Fruit fly (Drosophila melanogaster) whole organism, embryonic: Measurements from ENCODE around the gene CG42693.

ENCODE experiments used
- ATbp ChIP-seq: fragments of 200-800 bp; sonication (Bioruptor generic); optimal IDR thresholded peaks from 2 replicates; lab custom pipeline; 2017; ENCODE audit warnings: missing biosample characterization, mild to moderate bottlenecking, missing genetic modification characterization, missing genetic modification reagents
- Antp ChIP-seq: fragments of 200-800 bp; sonication (Bioruptor generic); optimal IDR thresholded peaks from 3 replicates; lab custom pipeline; 2016; ENCODE audit warnings: missing biosample characterization, missing genetic modification characterization
- B-H2 ChIP-seq: fragments of 200-800 bp; sonication (Bioruptor generic); optimal IDR thresholded peaks from 2 replicates; lab custom pipeline; 2018; ENCODE audit warnings: missing biosample characterization, mild to moderate bottlenecking, missing genetic modification characterization
- CG10147 ChIP-seq: fragments of 200-800 bp; sonication (Bioruptor generic); optimal IDR thresholded peaks from 2 replicates; lab custom pipeline; 2019; ENCODE audit warnings: missing biosample characterization, mild to moderate bottlenecking, missing genetic modification characterization, moderate library complexity
- CG10267 ChIP-seq: fragments of 200-800 bp; sonication (Bioruptor generic); optimal IDR thresholded peaks from 2 replicates; lab custom pipeline; 2018; ENCODE audit warnings: missing biosample characterization, mild to moderate bottlenecking, missing genetic modification characterization, moderate library complexity
- CG10366 ChIP-seq: fragments of 200-800 bp; sonication (Bioruptor generic); IDR thresholded peaks from 2 replicates; pipeline ENCODE4 v1.3.6; 2022; ENCODE audit warnings: missing biosample characterization, missing genetic modification characterization
- CG11456 ChIP-seq: fragments of 200-800 bp; sonication (Bioruptor generic); IDR thresholded peaks from 3 replicates; pipeline ENCODE4 v1.3.6; 2022; ENCODE audit warnings: missing biosample characterization, missing genetic modification characterization
- CG12391 ChIP-seq: fragments of 200-800 bp; sonication (Bioruptor generic); optimal IDR thresholded peaks from 3 replicates; lab custom pipeline; 2018; ENCODE audit warnings: missing biosample characterization, mild to moderate bottlenecking, missing genetic modification characterization, moderate library complexity
- CG12942 ChIP-seq: fragments of 200-800 bp; sonication (Bioruptor generic); optimal IDR thresholded peaks from 3 replicates; lab custom pipeline; 2016; ENCODE audit warnings: missing biosample characterization, missing genetic modification characterization
- CG14050 ChIP-seq: fragments of 200-800 bp; sonication (Bioruptor generic); IDR thresholded peaks from 3 replicates; pipeline ENCODE4 v1.3.6; 2022; ENCODE audit warnings: missing biosample characterization, missing genetic modification characterization
- CG15011 ChIP-seq: fragments of 200-800 bp; sonication (Bioruptor generic); optimal IDR thresholded peaks from 3 replicates; lab custom pipeline; 2018; ENCODE audit warnings: missing biosample characterization, mild to moderate bottlenecking, missing genetic modification characterization
- CG16813 ChIP-seq: fragments of 200-800 bp; sonication (Bioruptor generic); IDR thresholded peaks from 3 replicates; pipeline ENCODE4 v1.3.6; 2022; ENCODE audit warnings: missing biosample characterization, missing genetic modification characterization; ENCODE audit not compliant: partially characterized antibody
- CG17186 ChIP-seq: fragments of 200-800 bp; sonication (Bioruptor generic); optimal IDR thresholded peaks from 3 replicates; lab custom pipeline; 2017; ENCODE audit warnings: missing biosample characterization, missing genetic modification reagents, missing genetic modification characterization
- CG17328 ChIP-seq: fragments of 200-800 bp; sonication (Bioruptor generic); IDR thresholded peaks from 2 replicates; pipeline ENCODE4 v1.3.6; 2022; ENCODE audit warnings: missing biosample characterization, missing genetic modification characterization
- CG18619 ChIP-seq: fragments of 200-800 bp; sonication (Bioruptor generic); optimal IDR thresholded peaks from 3 replicates; lab custom pipeline; 2017; ENCODE audit warnings: missing biosample characterization, mild to moderate bottlenecking, missing genetic modification characterization
- CG4404 ChIP-seq: fragments of 200-800 bp; sonication (Bioruptor generic); IDR thresholded peaks from 2 replicates; pipeline ENCODE4 v1.3.6; 2022; ENCODE audit warnings: missing biosample characterization, missing genetic modification characterization
- CG8359 ChIP-seq: fragments of 200-800 bp; sonication (Bioruptor generic); optimal IDR thresholded peaks from 2 replicates; lab custom pipeline; 2017; ENCODE audit warnings: missing biosample characterization, mild to moderate bottlenecking, missing genetic modification characterization, borderline replicate concordance
- CG8388 ChIP-seq: fragments of 200-800 bp; sonication (Bioruptor generic); optimal IDR thresholded peaks from 2 replicates; lab custom pipeline; 2019; ENCODE audit warnings: missing biosample characterization, mild to moderate bottlenecking, missing genetic modification characterization, moderate library complexity
- CG8944 ChIP-seq: fragments of 200-800 bp; sonication (Bioruptor generic); optimal IDR thresholded peaks from 3 replicates; lab custom pipeline; 2016; ENCODE audit warnings: missing biosample characterization, missing genetic modification characterization
- CG9609 ChIP-seq: fragments of 200-800 bp; sonication (Bioruptor generic); optimal IDR thresholded peaks from 3 replicates; lab custom pipeline; 2016; ENCODE audit warnings: missing biosample characterization, missing genetic modification characterization
- CG9727 ChIP-seq: fragments of 200-800 bp; sonication (Bioruptor generic); optimal IDR thresholded peaks from 3 replicates; lab custom pipeline; 2017; ENCODE audit warnings: missing biosample characterization, mild to moderate bottlenecking, missing genetic modification characterization
- CG9932 ChIP-seq: fragments of 200-800 bp; sonication (Bioruptor generic); IDR thresholded peaks from 2 replicates; pipeline ENCODE4 v1.3.6; 2022; ENCODE audit warnings: missing biosample characterization, missing genetic modification characterization
- Dip3 ChIP-seq: fragments of 200-800 bp; sonication (Bioruptor generic); optimal IDR thresholded peaks from 3 replicates; lab custom pipeline; 2016; ENCODE audit warnings: missing biosample characterization, missing genetic modification characterization
- E2f1 ChIP-seq: fragments of 200-800 bp; sonication (Bioruptor generic); IDR thresholded peaks from 2 replicates; pipeline ENCODE4 v1.3.6; 2022; ENCODE audit warnings: missing biosample characterization, missing genetic modification characterization
- Elba2 ChIP-seq: fragments of 200-800 bp; sonication (Bioruptor generic); optimal IDR thresholded peaks from 3 replicates; lab custom pipeline; 2016; ENCODE audit warnings: missing biosample characterization, missing genetic modification characterization
- Hey ChIP-seq: fragments of 200-800 bp; sonication (Bioruptor generic); optimal IDR thresholded peaks from 3 replicates; lab custom pipeline; 2018; ENCODE audit warnings: missing biosample characterization, mild to moderate bottlenecking, missing genetic modification characterization
- HmgZ ChIP-seq: fragments of 200-800 bp; sonication (Bioruptor generic); optimal IDR thresholded peaks from 2 replicates; lab custom pipeline; 2018; ENCODE audit warnings: missing biosample characterization, mild to moderate bottlenecking, missing genetic modification characterization
- Mrtf ChIP-seq: fragments of 200-800 bp; sonication (Bioruptor generic); IDR thresholded peaks from 3 replicates; pipeline ENCODE4 v1.3.6; 2022; ENCODE audit warnings: missing biosample characterization, missing genetic modification characterization
- Oaz ChIP-seq: fragments of 200-800 bp; sonication (Bioruptor generic); IDR thresholded peaks from 2 replicates; pipeline ENCODE4 v1.3.6; 2022; ENCODE audit warnings: missing biosample characterization, missing genetic modification characterization
- Six4 ChIP-seq: fragments of 200-800 bp; sonication (Bioruptor generic); optimal IDR thresholded peaks from 2 replicates; lab custom pipeline; 2016; ENCODE audit warnings: missing biosample characterization, missing genetic modification characterization
- Sox102F ChIP-seq: fragments of 200-800 bp; sonication (Bioruptor generic); optimal IDR thresholded peaks from 2 replicates; lab custom pipeline; 2018; ENCODE audit warnings: missing biosample characterization, mild to moderate bottlenecking, missing genetic modification characterization, moderate library complexity
- Usf ChIP-seq: fragments of 200-800 bp; sonication (Bioruptor generic); optimal IDR thresholded peaks from 2 replicates; lab custom pipeline; 2017; ENCODE audit warnings: missing genotype, missing biosample characterization, missing genetic modification characterization
- Xbp1 ChIP-seq: fragments of 200-800 bp; sonication (Bioruptor generic); optimal IDR thresholded peaks from 3 replicates; lab custom pipeline; 2016; ENCODE audit warnings: missing biosample characterization, mild to moderate bottlenecking, missing genetic modification characterization
- ara ChIP-seq: fragments of 200-800 bp; sonication (Bioruptor generic); IDR thresholded peaks from 2 replicates; pipeline ENCODE4 v1.3.6; 2022; ENCODE audit warnings: missing biosample characterization, missing genetic modification characterization
- cad ChIP-seq: fragments of >200 bp; optimal IDR thresholded peaks from 2 replicates; lab custom pipeline; 2017; ENCODE audit warnings: missing biosample characterization, missing genetic modification characterization
- chm ChIP-seq: fragments of 200-800 bp; sonication (Bioruptor generic); IDR thresholded peaks from 2 replicates; pipeline ENCODE4 v1.3.6; 2022; ENCODE audit warnings: missing biosample characterization, missing genetic modification characterization
- cwo ChIP-seq: fragments of 200-800 bp; sonication (Bioruptor generic); optimal IDR thresholded peaks from 3 replicates; lab custom pipeline; 2017; ENCODE audit warnings: missing biosample characterization, missing genetic modification characterization, mild to moderate bottlenecking, moderate library complexity, missing genetic modification reagents
- en ChIP-seq: fragments of 200-800 bp; sonication (Bioruptor generic); optimal IDR thresholded peaks from 2 replicates; lab custom pipeline; 2016; ENCODE audit warnings: missing biosample characterization, missing genetic modification characterization
- gem ChIP-seq: fragments of 200-800 bp; sonication (Bioruptor generic); optimal IDR thresholded peaks from 2 replicates; lab custom pipeline; 2019; ENCODE audit warnings: missing biosample characterization, mild to moderate bottlenecking, missing genetic modification characterization, moderate library complexity
- grau ChIP-seq: fragments of 200-800 bp; optimal IDR thresholded peaks from 3 replicates; lab custom pipeline; 2019; ENCODE audit warnings: missing biosample characterization, mild to moderate bottlenecking, missing genetic modification characterization, moderate library complexity
- gsb-n ChIP-seq: fragments of 200-800 bp; sonication (Bioruptor generic); optimal IDR thresholded peaks from 3 replicates; lab custom pipeline; 2018; ENCODE audit warnings: missing biosample characterization, mild to moderate bottlenecking, missing genetic modification characterization
- pita ChIP-seq: fragments of 200-800 bp; sonication (Bioruptor generic); optimal IDR thresholded peaks from 2 replicates; lab custom pipeline; 2017; ENCODE audit warnings: missing biosample characterization, mild to moderate bottlenecking, missing genetic modification characterization
- repo ChIP-seq: fragments of 200-800 bp; sonication (Bioruptor generic); optimal IDR thresholded peaks from 2 replicates; lab custom pipeline; 2016; ENCODE audit warnings: missing biosample characterization, missing genetic modification characterization
- schlank ChIP-seq: fragments of 200-800 bp; sonication (Bioruptor generic); optimal IDR thresholded peaks from 2 replicates; lab custom pipeline; 2018; ENCODE audit warnings: missing biosample characterization, mild to moderate bottlenecking, missing genetic modification characterization
- sens ChIP-seq: fragments of 200-800 bp; sonication (Bioruptor generic); peaks from one replicate; lab custom pipeline; 2016; ENCODE audit warnings: missing biosample characterization, missing genetic modification characterization
- sim ChIP-seq: fragments of 200-800 bp; sonication (Bioruptor generic); IDR thresholded peaks from 2 replicates; pipeline ENCODE4 v1.3.6; 2022; ENCODE audit warnings: missing biosample characterization, missing genetic modification characterization
- ssp ChIP-seq: fragments of 200-800 bp; sonication (Bioruptor generic); IDR thresholded peaks from 2 replicates; pipeline ENCODE4 v1.3.6; 2022; ENCODE audit warnings: missing biosample characterization, missing genetic modification characterization
- stwl ChIP-seq: fragments of 200-800 bp; sonication (Bioruptor generic); optimal IDR thresholded peaks from 3 replicates; lab custom pipeline; 2018; ENCODE audit warnings: missing biosample characterization, mild to moderate bottlenecking, missing genetic modification characterization, moderate library complexity
- tup ChIP-seq: fragments of 200-800 bp; sonication (Bioruptor generic); optimal IDR thresholded peaks from 2 replicates; lab custom pipeline; 2016; ENCODE audit warnings: missing biosample characterization, mild to moderate bottlenecking, missing genetic modification characterization, moderate library complexity
- tx ChIP-seq: fragments of 200-800 bp; sonication (Bioruptor generic); optimal IDR thresholded peaks from 2 replicates; lab custom pipeline; 2016; ENCODE audit warnings: missing biosample characterization, missing genetic modification characterization

The CG42693 gene

dm6 chr3R:31706142-31706894 lies 1.8 kb downstream of the CG42693 start (continued):
- TF ChIP-seq repo (GFP tag; lab: Kevin White, UChicago) = no peak
- TF ChIP-seq CG4404 (GFP tag; lab: Robert Waterston, UW) = peak; percentile 52; the same call in 1 of the 2 replicates
- TF ChIP-seq CG8944 (GFP tag; lab: Kevin White, UChicago) = peak; percentile 31
- no peak for TF ChIP-seq Sox102F (GFP tag; lab: Kevin White, UChicago)
- no peak for TF ChIP-seq CG16813
- TF ChIP-seq chm (GFP tag; lab: Robert Waterston, UW) = no peak
- no peak for TF ChIP-seq CG11456 (GFP tag; lab: Robert Waterston, UW)
- TF ChIP-seq gem (tag; lab: Kevin White, UChicago) = peak; percentile 23
- TF ChIP-seq CG8359 (GFP tag; lab: Kevin White, UChicago) = no peak
- no peak for TF ChIP-seq E2f1 (GFP tag; lab: Robert Waterston, UW)
- TF ChIP-seq Dip3 (GFP tag; lab: Kevin White, UChicago) = no peak
- no peak for TF ChIP-seq cwo
- TF ChIP-seq gsb-n = no peak
- TF ChIP-seq sens (GFP tag; lab: Kevin White, UChicago) = peak; percentile 77
- TF ChIP-seq Antp = no peak
- 0 out of 2 replicates have a peak, but pooled peaks have one; percentile 21 for TF ChIP-seq CG17328 (GFP tag; lab: Robert Waterston, UW)
- no peak for TF ChIP-seq CG9932 (GFP tag; lab: Robert Waterston, UW)
- no peak for TF ChIP-seq Hey (tag; lab: Kevin White, UChicago)
- no peak for TF ChIP-seq Six4
- TF ChIP-seq schlank (tag; lab: Kevin White, UChicago) = no peak
- no peak for TF ChIP-seq tx (GFP tag; lab: Kevin White, UChicago)
- TF ChIP-seq CG10366 (GFP tag; lab: Robert Waterston, UW) = no peak
- TF ChIP-seq CG10147 (GFP tag; lab: Kevin White, UChicago) = no peak
- TF ChIP-seq CG8388 = no peak
- TF ChIP-seq CG9609 (GFP tag; lab: Kevin White, UChicago) = no peak
- TF ChIP-seq grau (tag; lab: Kevin White, UChicago) = no peak
- TF ChIP-seq Oaz (GFP tag; lab: Robert Waterston, UW) = no peak
- no peak for TF ChIP-seq ATbp (GFP tag; lab: Kevin White, UChicago)
- peak; percentile 62 for TF ChIP-seq CG9727
- TF ChIP-seq Xbp1 (GFP tag; lab: Kevin White, UChicago) = no peak
- TF ChIP-seq Usf (GFP tag; lab: Kevin White, UChicago) = no peak
- TF ChIP-seq CG18619 = no peak
- TF ChIP-seq CG10267 (tag; lab: Kevin White, UChicago) = peak; percentile 56
- TF ChIP-seq CG14050 (GFP tag; lab: Robert Waterston, UW) = no peak
- peak; percentile 9 for TF ChIP-seq stwl (tag; lab: Kevin White, UChicago)
- no peak for TF ChIP-seq CG12942
- TF ChIP-seq Mrtf (GFP tag; lab: Robert Waterston, UW) = no peak
- TF ChIP-seq CG12391 (tag; lab: Kevin White, UChicago) = peak; percentile 8
- TF ChIP-seq tup = no peak
- TF ChIP-seq CG17186 (GFP tag; lab: Kevin White, UChicago) = no peak
- 0 out of 2 replicates have a peak, but pooled peaks have one; percentile 35 for TF ChIP-seq sim (GFP tag; lab: Robert Waterston, UW)
- no peak for TF ChIP-seq cad (GFP tag; lab: Kevin White, UChicago)
- TF ChIP-seq ssp (GFP tag; lab: Robert Waterston, UW) = no peak
- no peak for TF ChIP-seq en
- no peak for TF ChIP-seq CG15011
- no peak for TF ChIP-seq HmgZ (tag; lab: Kevin White, UChicago)
- no peak for TF ChIP-seq Elba2 (GFP tag; lab: Kevin White, UChicago)
- no peak for TF ChIP-seq B-H2
- TF ChIP-seq ara (GFP tag; lab: Robert Waterston, UW) = peak; percentile 82
- no peak for TF ChIP-seq pita
